Worm (Caenorhabditis elegans) whole organism, L1 larva: ENCODE measurements around the gene F07C3.3.

Experiments
- C04F5.9 ChIP-seq: sonication (generic microtip); optimal IDR thresholded peaks from 2 replicates; lab custom pipeline; 2016; ENCODE audit warnings: missing genetic modification characterization, missing compliant biosample characterization
- C16A3.4 ChIP-seq: fragments of 150-350 bp; optimal IDR thresholded peaks from 2 replicates; lab custom pipeline; 2014; ENCODE audit warnings: missing biosample characterization, missing genetic modification characterization
- C34B4.2 ChIP-seq: sonication (generic microtip); optimal IDR thresholded peaks from 2 replicates; lab custom pipeline; 2017; ENCODE audit warnings: mild to moderate bottlenecking, missing genetic modification characterization, missing compliant biosample characterization
- Y116A8C.19 ChIP-seq: sonication (generic microtip); optimal IDR thresholded peaks from 2 replicates; lab custom pipeline; 2016; ENCODE audit warnings: missing compliant biosample characterization, missing genetic modification characterization, borderline replicate concordance
- aha-1 ChIP-seq: fragments of 150-350 bp; optimal IDR thresholded peaks from 2 replicates; lab custom pipeline; 2014; ENCODE audit warnings: missing biosample characterization, missing genetic modification characterization
- alr-1 ChIP-seq: fragments of 200-800 bp; sonication (Bioruptor generic); optimal IDR thresholded peaks from 2 replicates; lab custom pipeline; 2018; ENCODE audit warnings: borderline replicate concordance, mild to moderate bottlenecking, missing genetic modification characterization, missing compliant biosample characterization
- ama-1 ChIP-seq: fragments of 150-350 bp; optimal IDR thresholded peaks from 2 replicates; lab custom pipeline; 2014
- blmp-1 ChIP-seq: fragments of 150-350 bp; optimal IDR thresholded peaks from 2 replicates; lab custom pipeline; 2014; ENCODE audit warnings: missing biosample characterization, missing genetic modification characterization
- ceh-63 ChIP-seq: fragments of 200-800 bp; sonication (Bioruptor generic); optimal IDR thresholded peaks from 2 replicates; lab custom pipeline; 2018; ENCODE audit warnings: mild to moderate bottlenecking, missing genetic modification characterization, missing compliant biosample characterization
- ceh-8 ChIP-seq: fragments of 200-800 bp; sonication (Bioruptor generic); optimal IDR thresholded peaks from 2 replicates; lab custom pipeline; 2018; ENCODE audit warnings: mild to moderate bottlenecking, missing genetic modification characterization, moderate library complexity, missing compliant biosample characterization
- ceh-88 ChIP-seq: fragments of 200-800 bp; sonication (Bioruptor generic); IDR thresholded peaks from 2 replicates; pipeline ENCODE4 v1.3.6; 2022; ENCODE audit warnings: missing genetic modification characterization, missing compliant biosample characterization
- dpl-1 ChIP-seq, 3 experiments: fragments of 150-350 bp in 2 of 3; sonication (generic microtip) in 1 of 3; optimal IDR thresholded peaks; 2 replicates each; lab custom pipeline; 2014 to 2017; ENCODE audit warnings: missing biosample characterization in 3 of 3, missing genetic modification characterization in 3 of 3, missing genetic modification reagents in 3 of 3
- dsc-1 ChIP-seq: sonication (generic microtip); optimal IDR thresholded peaks from 2 replicates; lab custom pipeline; 2016; ENCODE audit warnings: mild to moderate bottlenecking, missing genetic modification characterization, missing compliant biosample characterization
- efl-1 ChIP-seq, 4 experiments: fragments of 150-350 bp; optimal IDR thresholded peaks in 3 of 4; peaks in 1 of 4; 1 replicate in 1 of 4; 2 replicates in 3 of 4; lab custom pipeline; 2014; ENCODE audit warnings: missing biosample characterization in 2 of 4, missing genetic modification characterization in 2 of 4, missing genetic modification reagents in 2 of 4
- efl-3 ChIP-seq: fragments of 200-800 bp; sonication (Bioruptor generic); optimal IDR thresholded peaks from 2 replicates; lab custom pipeline; 2018; ENCODE audit warnings: mild to moderate bottlenecking, missing genetic modification characterization, missing compliant biosample characterization
- egl-13 ChIP-seq: sonication (generic microtip); optimal IDR thresholded peaks from 2 replicates; lab custom pipeline; 2016; ENCODE audit warnings: missing genotype, missing genetic modification reagents, missing genetic modification characterization, missing compliant biosample characterization
- egl-27 ChIP-seq, 2 experiments: fragments of 150-350 bp in 1 of 2; sonication (generic microtip); optimal IDR thresholded peaks; 3 replicates each; lab custom pipeline; 2017 to 2018; ENCODE audit warnings: missing biosample characterization in 2 of 2, missing genetic modification characterization in 2 of 2, missing genetic modification reagents in 2 of 2
- ets-5 ChIP-seq: fragments of 200-800 bp; sonication (Bioruptor generic); IDR thresholded peaks from 2 replicates; pipeline ENCODE4 v1.3.6; 2022; ENCODE audit warnings: missing genetic modification characterization, missing compliant biosample characterization
- fkh-8 ChIP-seq: sonication (generic microtip); optimal IDR thresholded peaks from 2 replicates; lab custom pipeline; 2016; ENCODE audit warnings: mild to moderate bottlenecking, missing genetic modification characterization, missing compliant biosample characterization
- fos-1 ChIP-seq: fragments of 150-350 bp; optimal IDR thresholded peaks from 2 replicates; lab custom pipeline; 2014; ENCODE audit warnings: missing biosample characterization, missing genetic modification characterization
- grh-1 ChIP-seq: fragments of 200-800 bp; sonication (Bioruptor generic); IDR thresholded peaks from 2 replicates; pipeline ENCODE4 v1.3.6; 2022; ENCODE audit warnings: missing genetic modification reagents, missing genetic modification characterization, missing compliant biosample characterization
- hlh-17 ChIP-seq: fragments of 200-800 bp; sonication (Bioruptor generic); optimal IDR thresholded peaks from 2 replicates; lab custom pipeline; 2018; ENCODE audit warnings: missing genetic modification characterization, mild to moderate bottlenecking, missing compliant biosample characterization, moderate library complexity, borderline replicate concordance
- hlh-4 ChIP-seq: sonication (generic microtip); optimal IDR thresholded peaks from 2 replicates; lab custom pipeline; 2016; ENCODE audit warnings: mild to moderate bottlenecking, missing genetic modification characterization, missing compliant biosample characterization
- hpl-2 ChIP-seq: fragments of 150-350 bp; optimal IDR thresholded peaks from 2 replicates; lab custom pipeline; 2014; ENCODE audit warnings: missing biosample characterization, missing genetic modification reagents, missing genetic modification characterization
- irx-1 ChIP-seq: sonication (generic microtip); optimal IDR thresholded peaks from 2 replicates; lab custom pipeline; 2016; ENCODE audit warnings: missing genetic modification characterization, missing compliant biosample characterization
- jun-1 ChIP-seq: fragments of 150-350 bp; optimal IDR thresholded peaks from 2 replicates; lab custom pipeline; 2014; ENCODE audit warnings: missing biosample characterization, missing genetic modification reagents, missing genetic modification characterization
- lin-13 ChIP-seq: fragments of 150-350 bp; optimal IDR thresholded peaks from 2 replicates; lab custom pipeline; 2014; ENCODE audit warnings: missing biosample characterization, missing genetic modification reagents, missing genetic modification characterization
- lin-14 ChIP-seq: fragments of 200-800 bp; sonication (Bioruptor generic); optimal IDR thresholded peaks from 2 replicates; lab custom pipeline; 2018; ENCODE audit warnings: mild to moderate bottlenecking, missing genetic modification characterization, moderate library complexity, missing compliant biosample characterization
- lin-15B ChIP-seq: fragments of 150-350 bp; sonication (generic microtip); optimal IDR thresholded peaks from 3 replicates; lab custom pipeline; 2014; ENCODE audit warnings: missing biosample characterization, missing genetic modification characterization
- lin-39 ChIP-seq: fragments of 150-350 bp; optimal IDR thresholded peaks from 2 replicates; lab custom pipeline; 2014; ENCODE audit warnings: missing biosample characterization, missing genetic modification reagents, missing genetic modification characterization
- mdl-1 ChIP-seq, 2 experiments: fragments of 150-350 bp; optimal IDR thresholded peaks; 2 replicates each; lab custom pipeline; 2014 to 2017; ENCODE audit warnings: missing biosample characterization in 2 of 2, missing genetic modification characterization in 2 of 2, inconsistent platforms in 1 of 2
- mef-2 ChIP-seq: fragments of 150-350 bp; optimal IDR thresholded peaks from 2 replicates; lab custom pipeline; 2014; ENCODE audit warnings: missing biosample characterization, missing genetic modification characterization
- nhr-19 ChIP-seq: fragments of 200-800 bp; sonication (Bioruptor generic); conservative IDR thresholded peaks from 2 replicates; pipeline ENCODE4 v1.3.6; 2022; ENCODE audit warnings: missing genetic modification characterization, missing compliant biosample characterization
- nhr-47 ChIP-seq: sonication (generic microtip); optimal IDR thresholded peaks from 2 replicates; lab custom pipeline; 2016; ENCODE audit warnings: mild to moderate bottlenecking, missing genetic modification characterization, moderate library complexity, missing compliant biosample characterization
- nhr-84 ChIP-seq: sonication (generic microtip); optimal IDR thresholded peaks from 2 replicates; lab custom pipeline; 2017; ENCODE audit warnings: missing biosample characterization, missing genetic modification characterization
- nhr-90 ChIP-seq: sonication (generic microtip); optimal IDR thresholded peaks from 2 replicates; lab custom pipeline; 2016; ENCODE audit warnings: mild to moderate bottlenecking, missing genetic modification characterization, missing compliant biosample characterization; ENCODE audit not compliant: poor library complexity
- pag-3 ChIP-seq: sonication (generic microtip); optimal IDR thresholded peaks from 2 replicates; lab custom pipeline; 2017; ENCODE audit warnings: missing genetic modification characterization, mild to moderate bottlenecking, missing compliant biosample characterization, antibody characterized with exemption, borderline replicate concordance; ENCODE audit not compliant: insufficient read depth
- rnt-1 ChIP-seq: sonication (generic microtip); optimal IDR thresholded peaks from 2 replicates; lab custom pipeline; 2016; ENCODE audit warnings: mild to moderate bottlenecking, missing genetic modification characterization, moderate library complexity, missing compliant biosample characterization
- snu-23 ChIP-seq: sonication (generic microtip); optimal IDR thresholded peaks from 2 replicates; lab custom pipeline; 2016; ENCODE audit warnings: missing genetic modification characterization, missing compliant biosample characterization
- sox-4 ChIP-seq: sonication (generic microtip); optimal IDR thresholded peaks from 2 replicates; lab custom pipeline; 2016; ENCODE audit warnings: missing genetic modification characterization, missing compliant biosample characterization
- sup-37 ChIP-seq: fragments of 200-800 bp; sonication (Bioruptor generic); optimal IDR thresholded peaks from 2 replicates; lab custom pipeline; 2018; ENCODE audit warnings: mild to moderate bottlenecking, missing genetic modification characterization, missing compliant biosample characterization
- swsn-7 ChIP-seq: sonication (generic microtip); optimal IDR thresholded peaks from 2 replicates; lab custom pipeline; 2016; ENCODE audit warnings: missing genetic modification characterization, missing compliant biosample characterization
- tbx-2 ChIP-seq: sonication (generic microtip); optimal IDR thresholded peaks from 2 replicates; lab custom pipeline; 2016; ENCODE audit warnings: missing genetic modification characterization, missing compliant biosample characterization
- unc-62 ChIP-seq: fragments of 150-350 bp; optimal IDR thresholded peaks from 2 replicates; lab custom pipeline; 2014; ENCODE audit warnings: missing biosample characterization, missing genetic modification reagents, missing genetic modification characterization
- vab-15 ChIP-seq: sonication (generic microtip); optimal IDR thresholded peaks from 2 replicates; lab custom pipeline; 2017; ENCODE audit warnings: missing genotype, mild to moderate bottlenecking, missing genetic modification characterization, missing compliant biosample characterization
- xbp-1 ChIP-seq: sonication (generic microtip); optimal IDR thresholded peaks from 2 replicates; lab custom pipeline; 2016; ENCODE audit warnings: missing genetic modification characterization, missing compliant biosample characterization
- zag-1 ChIP-seq: fragments of 150-350 bp; optimal IDR thresholded peaks from 2 replicates; lab custom pipeline; 2014; ENCODE audit warnings: missing biosample characterization, missing genetic modification characterization
- zip-4 ChIP-seq: fragments of 200-800 bp; sonication (Bioruptor generic); optimal IDR thresholded peaks from 2 replicates; lab custom pipeline; 2018; ENCODE audit warnings: mild to moderate bottlenecking, missing genetic modification characterization, moderate library complexity, missing compliant biosample characterization
- ztf-4 ChIP-seq: fragments of 150-350 bp; optimal IDR thresholded peaks from 2 replicates; lab custom pipeline; 2014; ENCODE audit warnings: missing biosample characterization, missing genetic modification characterization

The F07C3.3 gene

ce11 chrV:9212499-9212898 is 19.7 kb downstream of the F07C3.3 start (continued):
- TF ChIP-seq sup-37 (GFP tag; lab: Kevin White, UChicago) (no peak), lin-39 (no peak), ceh-88 (GFP tag; lab: Robert Waterston, UW) (no peak), ceh-63 (GFP tag; lab: Kevin White, UChicago) (no peak), hpl-2 (GFP tag; lab: Kevin White, UChicago) (no peak), ets-5 (GFP tag; lab: Robert Waterston, UW) (no peak), mdl-1 (tag; optimal IDR thresholded peaks at IDR 0.05; lab: Kevin White, UChicago) (peak in 1 of 2 experiments; percentile 60), fos-1 (tag; lab: Kevin White, UChicago) (peak; percentile 4), nhr-47 (peak; percentile 38), hlh-4 (tag; lab: Kevin White, UChicago) (no peak), tbx-2 (peak; percentile 5), zip-4 (GFP tag; lab: Kevin White, UChicago) (no peak), vab-15 (peak; percentile 9), lin-15B (peak; percentile 68), zag-1 (no peak), C16A3.4 (tag; lab: Kevin White, UChicago) (peak; percentile 73), rnt-1 (tag; lab: Kevin White, UChicago) (peak; percentile 36), fkh-8 (no peak), sox-4 (tag; lab: Kevin White, UChicago) (no peak), nhr-19 (GFP tag; lab: Robert Waterston, UW) (no peak), ama-1 (no peak), hlh-17 (no peak), irx-1 (tag; lab: Kevin White, UChicago) (no peak), aha-1 (tag; lab: Kevin White, UChicago) (no peak), xbp-1 (tag; lab: Kevin White, UChicago) (peak; percentile 23), alr-1 (tag; lab: Kevin White, UChicago) (no peak), dpl-1 (GFP tag; optimal IDR thresholded peaks at IDR 0.05; lab: Kevin White, UChicago) (peak; percentile 36 to 75 (median 41)), dsc-1 (no peak), snu-23 (GFP tag; lab: Kevin White, UChicago) (peak; percentile 73), swsn-7 (peak; percentile 41), efl-1 (optimal IDR thresholded peaks at IDR 0.05; lab: Kevin White, UChicago) (peak; percentile 65 to 66), efl-1 (GFP tag; optimal IDR thresholded peaks at IDR 0.05 in 1 of 2; lab: Kevin White, UChicago) (peak; percentile 56 to 64), nhr-84 (tag; lab: Kevin White, UChicago) (no peak), Y116A8C.19 (tag; lab: Kevin White, UChicago) (no peak), mef-2 (tag; lab: Kevin White, UChicago) (no peak), C04F5.9 (tag; lab: Kevin White, UChicago) (no peak), unc-62 (GFP tag; lab: Kevin White, UChicago) (no peak), grh-1 (no peak), egl-13 (tag; lab: Kevin White, UChicago) (no peak), ceh-8 (GFP tag; lab: Kevin White, UChicago) (no peak), ztf-4 (tag; lab: Kevin White, UChicago) (no peak), C34B4.2 (tag; lab: Kevin White, UChicago) (no peak), nhr-90 (no peak), blmp-1 (peak; percentile 70), efl-3 (GFP tag; lab: Kevin White, UChicago) (no peak), pag-3 (tag; lab: Kevin White, UChicago) (no peak), lin-13 (GFP tag; lab: Kevin White, UChicago) (peak; percentile 44), lin-14 (GFP tag; lab: Kevin White, UChicago) (peak; percentile 90), egl-27 (tag; optimal IDR thresholded peaks at IDR 0.05; lab: Kevin White, UChicago) (no peak), jun-1 (tag; lab: Kevin White, UChicago) (no peak)
